Worm (Caenorhabditis elegans): ENCODE results near the gene gly-9.

Gene gly-9

ce11 chrIII:11317164-11317620 is 26.8 kb upstream of the gly-9 start, which contains the start of gene mcm-10 (continued):
- TF ChIP-seq lin-39 (tag; optimal IDR thresholded peaks at IDR 0.05), result peak; percentile 43

- TF ChIP-seq skn-1 (tag; optimal IDR thresholded peaks at IDR 0.05), result no peak
Observed at ce11 chrIII:11311466-11311865, 21.1 kb upstream of the gly-9 start, which contains the start of gene rab-35. Gene rab-35 (minus strand): TSS chrIII:11311566.

- no peak for TF ChIP-seq fkh-2 (tag; optimal IDR thresholded peaks at IDR 0.05)
- TF ChIP-seq aly-2 (tag; optimal IDR thresholded peaks at IDR 0.05), result no peak
- no peak for TF ChIP-seq ceh-82 (tag; optimal IDR thresholded peaks at IDR 0.05)
- no peak for TF ChIP-seq ztf-4 (tag; optimal IDR thresholded peaks at IDR 0.05)
- no peak for TF ChIP-seq nhr-67 (tag; optimal IDR thresholded peaks at IDR 0.05)
- no peak for TF ChIP-seq fkh-10 (GFP tag; optimal IDR thresholded peaks at IDR 0.05)
- no peak for TF ChIP-seq ceh-16 (tag; optimal IDR thresholded peaks at IDR 0.05)
- no peak for TF ChIP-seq lin-39 (tag; optimal IDR thresholded peaks at IDR 0.05)
- TF ChIP-seq nhr-76 (tag; optimal IDR thresholded peaks at IDR 0.05), result no peak
Observed at ce11 chrIII:11289876-11290275, 504 bp downstream of the gly-9 start.

- TF ChIP-seq mdl-1 (tag; optimal IDR thresholded peaks at IDR 0.05) (no peak), pha-4 (tag; optimal IDR thresholded peaks at IDR 0.05) (no peak), nhr-28 (tag; optimal IDR thresholded peaks at IDR 0.05) (no peak), nhr-11 (tag; optimal IDR thresholded peaks at IDR 0.05) (no peak), mml-1 (tag; optimal IDR thresholded peaks at IDR 0.05) (no peak), ceh-9 (tag; optimal IDR thresholded peaks at IDR 0.05) (no peak), elt-2 (tag; optimal IDR thresholded peaks at IDR 0.05) (no peak), ceh-28 (tag; optimal IDR thresholded peaks at IDR 0.05) (peak; percentile 24), ztf-11 (tag; optimal IDR thresholded peaks at IDR 0.05) (no peak)
Observed at ce11 chrIII:11288295-11288694, 2.1 kb downstream of the gly-9 start.

ce11 chrIII:11287340-11287739 is 3.0 kb downstream of the gly-9 start:
- TF ChIP-seq sea-2 (GFP tag; optimal IDR thresholded peaks at IDR 0.05), result no peak
- peak; percentile 94 for TF ChIP-seq ceh-28 (tag; optimal IDR thresholded peaks at IDR 0.05)
- no peak for TF ChIP-seq mml-1 (tag; optimal IDR thresholded peaks at IDR 0.05)

ce11 chrIII:11286069-11286468 is 4.3 kb downstream of the gly-9 start:
- no peak for TF ChIP-seq pha-4 (tag; optimal IDR thresholded peaks at IDR 0.05)
- TF ChIP-seq nfya-1 (tag; optimal IDR thresholded peaks at IDR 0.05; ENCODE audit: insufficient read depth), result peak; percentile 60
- TF ChIP-seq ceh-16 (tag; optimal IDR thresholded peaks at IDR 0.05), result no peak
- no peak for TF ChIP-seq snpc-4 (tag; optimal IDR thresholded peaks at IDR 0.05)
- TF ChIP-seq egl-5 (tag; optimal IDR thresholded peaks at IDR 0.05), result no peak
- TF ChIP-seq egl-27 (tag; optimal IDR thresholded peaks at IDR 0.05), result no peak
- no peak for TF ChIP-seq nhr-77 (tag; optimal IDR thresholded peaks at IDR 0.05)
- peak; percentile 42 for TF ChIP-seq lin-15B (tag; optimal IDR thresholded peaks at IDR 0.05)
- TF ChIP-seq ama-1 (optimal IDR thresholded peaks at IDR 0.05), result no peak
- TF ChIP-seq fkh-10 (GFP tag; optimal IDR thresholded peaks at IDR 0.05), result no peak
- no peak for TF ChIP-seq nhr-67 (tag; optimal IDR thresholded peaks at IDR 0.05)
- no peak for TF ChIP-seq fos-1 (tag; optimal IDR thresholded peaks at IDR 0.05)
- TF ChIP-seq nhr-237 (tag; optimal IDR thresholded peaks at IDR 0.05), result no peak
- TF ChIP-seq hmg-11 (tag; optimal IDR thresholded peaks at IDR 0.05), result no peak
- no peak for TF ChIP-seq zag-1 (tag; optimal IDR thresholded peaks at IDR 0.05)
- no peak for TF ChIP-seq fkh-2 (tag; optimal IDR thresholded peaks at IDR 0.05)
- no peak for TF ChIP-seq nhr-11 (tag; optimal IDR thresholded peaks at IDR 0.05)
- no peak for TF ChIP-seq R02D3.7 (tag; optimal IDR thresholded peaks at IDR 0.05)

- TF ChIP-seq R02D3.7 (tag; optimal IDR thresholded peaks at IDR 0.05) (no peak), elt-3 (tag; optimal IDR thresholded peaks at IDR 0.05) (no peak), nhr-28 (tag; optimal IDR thresholded peaks at IDR 0.05) (no peak), lsy-12 (tag; optimal IDR thresholded peaks at IDR 0.05) (no peak), egl-27 (tag; optimal IDR thresholded peaks at IDR 0.05) (no peak), nhr-25 (tag; optimal IDR thresholded peaks at IDR 0.05) (no peak), ceh-16 (tag; optimal IDR thresholded peaks at IDR 0.05) (no peak), eor-1 (tag; optimal IDR thresholded peaks at IDR 0.05) (no peak), pqm-1 (tag; optimal IDR thresholded peaks at IDR 0.05) (no peak), ceh-82 (tag; optimal IDR thresholded peaks at IDR 0.05) (no peak), sea-2 (GFP tag; optimal IDR thresholded peaks at IDR 0.05) (no peak), nhr-237 (tag; optimal IDR thresholded peaks at IDR 0.05) (no peak)
Observed at ce11 chrIII:11283648-11284047, 6.7 kb downstream of the gly-9 start.
